Fruit fly (Drosophila melanogaster) whole organism, embryonic: ENCODE data around the gene CG33679.

Experiments
- B-H2 ChIP-seq: fragments of 200-800 bp; sonication (Bioruptor generic); optimal IDR thresholded peaks from 2 replicates; lab custom pipeline; 2018; ENCODE audit warnings: missing biosample characterization, mild to moderate bottlenecking, missing genetic modification characterization
- Bteb2 ChIP-seq: fragments of 200-800 bp; sonication (Bioruptor generic); optimal IDR thresholded peaks from 2 replicates; lab custom pipeline; 2016; ENCODE audit warnings: missing biosample characterization, missing genetic modification characterization
- CG10321 ChIP-seq: fragments of 200-800 bp; sonication (Bioruptor generic); IDR thresholded peaks from 2 replicates; pipeline ENCODE4 v1.3.6; 2022; ENCODE audit warnings: missing biosample characterization, missing genetic modification characterization
- CG12104 ChIP-seq: fragments of 200-800 bp; sonication (Bioruptor generic); optimal IDR thresholded peaks from 3 replicates; lab custom pipeline; 2016; ENCODE audit warnings: missing biosample characterization, missing genetic modification characterization
- CG12942 ChIP-seq: fragments of 200-800 bp; sonication (Bioruptor generic); optimal IDR thresholded peaks from 3 replicates; lab custom pipeline; 2016; ENCODE audit warnings: missing biosample characterization, missing genetic modification characterization
- CG13775 ChIP-seq: fragments of 200-800 bp; sonication (Bioruptor generic); optimal IDR thresholded peaks from 3 replicates; lab custom pipeline; 2017; ENCODE audit warnings: missing biosample characterization, mild to moderate bottlenecking, missing genetic modification characterization
- CG14441 ChIP-seq: fragments of 200-800 bp; sonication (Bioruptor generic); IDR thresholded peaks from 2 replicates; pipeline ENCODE4 v1.3.6; 2022; ENCODE audit warnings: missing biosample characterization, missing genetic modification characterization
- CG1647 ChIP-seq: fragments of 200-800 bp; sonication (Bioruptor generic); optimal IDR thresholded peaks from 3 replicates; lab custom pipeline; 2016; ENCODE audit warnings: missing biosample characterization, missing genetic modification characterization
- CG16863 ChIP-seq: fragments of 200-800 bp; sonication (Bioruptor generic); optimal IDR thresholded peaks from 3 replicates; lab custom pipeline; 2016; ENCODE audit warnings: missing biosample characterization, missing genetic modification characterization
- CG17359 ChIP-seq: fragments of 200-800 bp; sonication (Bioruptor generic); optimal IDR thresholded peaks from 3 replicates; lab custom pipeline; 2018; ENCODE audit warnings: missing biosample characterization, mild to moderate bottlenecking, missing genetic modification characterization, moderate library complexity
- CG18011 ChIP-seq: fragments of 200-800 bp; sonication (Bioruptor generic); optimal IDR thresholded peaks from 2 replicates; lab custom pipeline; 2017; ENCODE audit warnings: missing biosample characterization, missing genetic modification characterization, mild to moderate bottlenecking, moderate library complexity, missing genotype
- CG2129 ChIP-seq: fragments of 200-800 bp; sonication (Bioruptor generic); IDR thresholded peaks from 2 replicates; pipeline ENCODE4 v1.3.6; 2022; ENCODE audit warnings: missing biosample characterization, missing genetic modification characterization; ENCODE audit not compliant: partially characterized antibody
- CG3065 ChIP-seq: fragments of 200-800 bp; sonication (Bioruptor generic); optimal IDR thresholded peaks from 2 replicates; lab custom pipeline; 2016; ENCODE audit warnings: missing biosample characterization, missing genetic modification characterization
- CG32532 ChIP-seq: fragments of 200-800 bp; sonication (Bioruptor generic); IDR thresholded peaks from 2 replicates; pipeline ENCODE4 v1.3.6; 2022; ENCODE audit warnings: missing biosample characterization, missing genetic modification characterization
- CG4360 ChIP-seq: fragments of 200-800 bp; sonication (Bioruptor generic); IDR thresholded peaks from 2 replicates; pipeline ENCODE4 v1.3.6; 2022; ENCODE audit warnings: missing biosample characterization, missing genetic modification characterization
- CG5953 ChIP-seq: fragments of 200-800 bp; sonication (Bioruptor generic); IDR thresholded peaks from 2 replicates; pipeline ENCODE4 v1.3.6; 2022; ENCODE audit warnings: missing biosample characterization, missing genetic modification characterization
- CG6272 ChIP-seq: fragments of 200-800 bp; sonication (Bioruptor generic); IDR thresholded peaks from 2 replicates; pipeline ENCODE4 v1.3.6; 2022; ENCODE audit warnings: missing biosample characterization, missing genetic modification characterization
- CG9437 ChIP-seq: fragments of 200-800 bp; sonication (Bioruptor generic); optimal IDR thresholded peaks from 2 replicates; lab custom pipeline; 2018; ENCODE audit warnings: missing biosample characterization, mild to moderate bottlenecking, missing genetic modification characterization
- CoRest ChIP-seq: fragments of 200-800 bp; sonication (Bioruptor generic); optimal IDR thresholded peaks from 3 replicates; lab custom pipeline; 2018; ENCODE audit warnings: missing biosample characterization, mild to moderate bottlenecking, missing genetic modification characterization, moderate library complexity
- CrebB ChIP-seq: fragments of 200-800 bp; sonication (Bioruptor generic); optimal IDR thresholded peaks from 3 replicates; lab custom pipeline; 2018; ENCODE audit warnings: missing biosample characterization, mild to moderate bottlenecking, missing genetic modification characterization
- Doc3 ChIP-seq: fragments of 200-800 bp; sonication (Bioruptor generic); IDR thresholded peaks from 3 replicates; pipeline ENCODE4 v1.3.6; 2022; ENCODE audit warnings: missing biosample characterization, missing genetic modification characterization; ENCODE audit not compliant: partially characterized antibody
- ERR ChIP-seq: fragments of 200-800 bp; sonication (Bioruptor generic); optimal IDR thresholded peaks from 2 replicates; lab custom pipeline; 2016; ENCODE audit warnings: missing biosample characterization, missing genetic modification characterization
- HLHmδ ChIP-seq: fragments of 200-800 bp; sonication (Bioruptor generic); optimal IDR thresholded peaks from 2 replicates; lab custom pipeline; 2018; ENCODE audit warnings: missing biosample characterization, mild to moderate bottlenecking, missing genetic modification characterization, moderate library complexity
- Meics ChIP-seq: fragments of 200-800 bp; sonication (Bioruptor generic); optimal IDR thresholded peaks from 2 replicates; lab custom pipeline; 2017; ENCODE audit warnings: missing biosample characterization, mild to moderate bottlenecking, missing genetic modification characterization
- NK7.1 ChIP-seq: fragments of 200-800 bp; sonication (Bioruptor generic); optimal IDR thresholded peaks from 3 replicates; lab custom pipeline; 2016; ENCODE audit warnings: missing biosample characterization, missing genetic modification characterization
- Nf-YC ChIP-seq: fragments of 200-800 bp; optimal IDR thresholded peaks from 3 replicates; lab custom pipeline; 2019; ENCODE audit warnings: missing biosample characterization, mild to moderate bottlenecking, missing genetic modification characterization, moderate library complexity
- Oli ChIP-seq: fragments of 200-800 bp; sonication (Bioruptor generic); optimal IDR thresholded peaks from 2 replicates; lab custom pipeline; 2018; ENCODE audit warnings: missing biosample characterization, mild to moderate bottlenecking, missing genetic modification characterization, moderate library complexity
- Sin3A ChIP-seq: fragments of >200 bp; optimal IDR thresholded peaks from 2 replicates; lab custom pipeline; 2018
- Sry-β ChIP-seq: fragments of 200-800 bp; sonication (Bioruptor generic); optimal IDR thresholded peaks from 2 replicates; lab custom pipeline; 2018; ENCODE audit warnings: missing biosample characterization, mild to moderate bottlenecking, missing genetic modification characterization, moderate library complexity
- bowl ChIP-seq: fragments of 200-800 bp; sonication (Bioruptor generic); IDR thresholded peaks from 2 replicates; pipeline ENCODE4 v1.3.6; 2022; ENCODE audit warnings: missing biosample characterization, missing genetic modification characterization
- br ChIP-seq: fragments of >200 bp; optimal IDR thresholded peaks from 2 replicates; lab custom pipeline; 2017
- chinmo ChIP-seq: fragments of 200-800 bp; sonication (Bioruptor generic); IDR thresholded peaks from 4 replicates; pipeline ENCODE4 v1.3.6; 2022; ENCODE audit warnings: missing biosample characterization, missing genetic modification characterization; ENCODE audit not compliant: partially characterized antibody
- da ChIP-seq: fragments of 200-800 bp; sonication (Bioruptor generic); optimal IDR thresholded peaks from 2 replicates; lab custom pipeline; 2016; ENCODE audit warnings: missing biosample characterization, missing genetic modification characterization
- dmrt99B ChIP-seq: fragments of 200-800 bp; sonication (Bioruptor generic); optimal IDR thresholded peaks from 2 replicates; lab custom pipeline; 2018; ENCODE audit warnings: missing biosample characterization, mild to moderate bottlenecking, missing genetic modification characterization, moderate library complexity
- dysf ChIP-seq: fragments of 200-800 bp; sonication (Bioruptor generic); IDR thresholded peaks from 3 replicates; pipeline ENCODE4 v1.3.6; 2022; ENCODE audit warnings: missing biosample characterization, missing genetic modification characterization
- esg ChIP-seq: fragments of 200-800 bp; sonication (Bioruptor generic); conservative IDR thresholded peaks from 2 replicates; pipeline ENCODE4 v1.3.6; 2022; ENCODE audit warnings: missing biosample characterization, missing genetic modification characterization
- fd96Cb ChIP-seq: fragments of 200-800 bp; sonication (Bioruptor generic); optimal IDR thresholded peaks from 2 replicates; lab custom pipeline; 2018; ENCODE audit warnings: missing biosample characterization, mild to moderate bottlenecking, missing genetic modification characterization, moderate library complexity
- gcm2 ChIP-seq: fragments of 200-800 bp; sonication (Bioruptor generic); optimal IDR thresholded peaks from 2 replicates; lab custom pipeline; 2016; ENCODE audit warnings: missing biosample characterization, missing genetic modification characterization
- gt ChIP-seq: fragments of 200-800 bp; sonication (Bioruptor generic); IDR thresholded peaks from 2 replicates; pipeline ENCODE4 v1.3.6; 2022; ENCODE audit warnings: missing biosample characterization, missing genetic modification characterization
- hb ChIP-seq: fragments of 200-800 bp; sonication (Bioruptor generic); IDR thresholded peaks from 3 replicates; pipeline ENCODE4 v1.3.6; 2022; ENCODE audit warnings: missing biosample characterization, missing genetic modification characterization; ENCODE audit not compliant: partially characterized antibody
- nmo ChIP-seq: fragments of 200-800 bp; sonication (Bioruptor generic); optimal IDR thresholded peaks from 2 replicates; lab custom pipeline; 2018; ENCODE audit warnings: missing biosample characterization, mild to moderate bottlenecking, missing genetic modification characterization, moderate library complexity
- odd ChIP-seq: fragments of 200-800 bp; sonication (Bioruptor generic); optimal IDR thresholded peaks from 2 replicates; lab custom pipeline; 2017; ENCODE audit warnings: missing biosample characterization, mild to moderate bottlenecking, missing genetic modification characterization
- onecut ChIP-seq: fragments of 200-800 bp; sonication (Bioruptor generic); IDR thresholded peaks from 2 replicates; pipeline ENCODE4 v1.3.6; 2022; ENCODE audit warnings: missing biosample characterization, missing genetic modification characterization
- otp ChIP-seq: fragments of 200-800 bp; sonication (Bioruptor generic); IDR thresholded peaks from 3 replicates; pipeline ENCODE4, ENCODE4 v1.3.6; 2022; ENCODE audit warnings: missing biosample characterization, missing genetic modification characterization
- phol ChIP-seq: fragments of 200-800 bp; sonication (Bioruptor generic); optimal IDR thresholded peaks from 3 replicates; lab custom pipeline; 2018; ENCODE audit warnings: missing biosample characterization, mild to moderate bottlenecking, missing genetic modification characterization, moderate library complexity
- pnt ChIP-seq: fragments of 200-800 bp; sonication (Bioruptor generic); optimal IDR thresholded peaks from 3 replicates; lab custom pipeline; 2016; ENCODE audit warnings: missing biosample characterization, missing genetic modification characterization
- sens-2 ChIP-seq: fragments of 200-800 bp; sonication (Bioruptor generic); IDR thresholded peaks from 2 replicates; pipeline ENCODE4 v1.3.6; 2022; ENCODE audit warnings: missing biosample characterization, missing genetic modification characterization
- sisA ChIP-seq: fragments of 200-800 bp; sonication (Bioruptor generic); IDR thresholded peaks from 2 replicates; pipeline ENCODE4 v1.3.6; 2022; ENCODE audit warnings: missing biosample characterization, missing genetic modification characterization
- so ChIP-seq: fragments of 200-800 bp; sonication (Bioruptor generic); IDR thresholded peaks from 3 replicates; pipeline ENCODE4 v1.3.6; 2022; ENCODE audit warnings: missing biosample characterization, missing genetic modification characterization
- tgo ChIP-seq: fragments of 200-800 bp; sonication (Bioruptor generic); IDR thresholded peaks from 3 replicates; pipeline ENCODE4 v1.3.6; 2022; ENCODE audit warnings: missing biosample characterization, missing genetic modification characterization
- trh ChIP-seq: fragments of 200-800 bp; sonication (Bioruptor generic); optimal IDR thresholded peaks from 2 replicates; lab custom pipeline; 2016; ENCODE audit warnings: missing biosample characterization, missing genetic modification characterization
- yki ChIP-seq: fragments of >200 bp; optimal IDR thresholded peaks from 3 replicates; lab custom pipeline; 2018
- zfh1 ChIP-seq: fragments of 200-800 bp; sonication (Bioruptor generic); IDR thresholded peaks from 3 replicates; pipeline ENCODE4 v1.3.6; 2022; ENCODE audit warnings: missing biosample characterization, missing genetic modification characterization

The CG33679 gene

DNA sequence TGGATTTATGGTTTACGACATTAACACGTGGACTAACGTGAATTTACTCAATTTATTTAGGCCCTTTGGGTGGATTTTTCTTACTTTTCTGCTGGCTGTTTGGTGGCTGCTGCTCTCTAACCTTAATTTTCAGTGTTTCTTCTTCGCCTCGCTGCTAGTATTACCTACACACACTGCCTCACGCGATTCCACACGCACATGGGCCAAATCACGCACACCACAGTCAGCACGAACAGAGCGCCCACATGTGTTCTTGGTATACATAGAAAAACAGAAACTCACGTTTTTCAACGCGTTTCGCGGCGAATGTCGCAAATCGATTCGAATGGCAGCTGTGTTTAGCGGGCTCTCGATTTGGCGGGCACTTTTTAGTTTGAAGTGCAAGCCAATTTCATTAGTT lies 9.7 kb downstream of the CG33679 start (continued):
- TF ChIP-seq otp (no peak), phol (tag; lab: Kevin White, UChicago) (peak; percentile 74), Sry-β (GFP tag; lab: Kevin White, UChicago) (peak; percentile 9), CG1647 (no peak), yki (lab: Kevin White, UChicago) (peak; percentile 79), CG12104 (GFP tag; lab: Kevin White, UChicago) (no peak), zfh1 (GFP tag; lab: Robert Waterston, UW) (no peak), onecut (GFP tag; lab: Robert Waterston, UW) (peak; percentile 79), ERR (GFP tag; lab: Kevin White, UChicago) (peak; percentile 58), esg (GFP tag; lab: Robert Waterston, UW) (no peak), trh (GFP tag; lab: Kevin White, UChicago) (no peak), CG18011 (GFP tag; lab: Kevin White, UChicago) (no peak), CG2129 (GFP tag; lab: Robert Waterston, UW) (peak; percentile 36; the same call in 1 of the 2 replicates), CG32532 (peak; percentile 62), br (lab: Kevin White, UChicago) (no peak), NK7.1 (GFP tag; lab: Kevin White, UChicago) (no peak), nmo (peak; percentile 59), CG6272 (no peak), CG12942 (GFP tag; lab: Kevin White, UChicago) (no peak), sisA (no peak), CG13775 (GFP tag; lab: Kevin White, UChicago) (no peak), sens-2 (GFP tag; lab: Robert Waterston, UW) (no peak), da (GFP tag; lab: Kevin White, UChicago) (peak; percentile 44), gt (GFP tag; lab: Robert Waterston, UW) (no peak), Oli (tag; lab: Kevin White, UChicago) (no peak), CG14441 (no peak), B-H2 (GFP tag; lab: Kevin White, UChicago) (peak; percentile 84), chinmo (peak; percentile 65; the same call in 2 of the 4 replicates), so (GFP tag; lab: Robert Waterston, UW) (peak; percentile 56; the same call in 2 of the 3 replicates), CG5953 (GFP tag; lab: Robert Waterston, UW) (no peak), CrebB (peak; percentile 53), HLHmδ (peak; percentile 64), CG10321 (no peak; the same call in 1 of the 2 replicates), gcm2 (GFP tag; lab: Kevin White, UChicago) (no peak), Doc3 (peak; percentile 76), CoRest (peak; percentile 48), CG17359 (tag; lab: Kevin White, UChicago) (peak; percentile 58), CG16863 (GFP tag; lab: Kevin White, UChicago) (no peak), hb (peak; percentile 75; the same call in 2 of the 3 replicates), Meics (GFP tag; lab: Kevin White, UChicago) (peak; percentile 8), Nf-YC (tag; lab: Kevin White, UChicago) (peak; percentile 45), dmrt99B (tag; lab: Kevin White, UChicago) (peak; percentile 8), odd (GFP tag; lab: Kevin White, UChicago) (no peak), CG3065 (no peak), pnt (GFP tag; lab: Kevin White, UChicago) (no peak), CG9437 (GFP tag; lab: Kevin White, UChicago) (no peak), CG4360 (GFP tag; lab: Robert Waterston, UW) (0 out of 2 replicates have a peak, but pooled peaks have one; percentile 18), Bteb2 (GFP tag; lab: Kevin White, UChicago) (peak; percentile 6), bowl (GFP tag; lab: Robert Waterston, UW) (no peak), tgo (GFP tag; lab: Robert Waterston, UW) (peak; percentile 23; the same call in 2 of the 3 replicates), fd96Cb (tag; lab: Kevin White, UChicago) (no peak), Sin3A (lab: Kevin White, UChicago) (peak; percentile 40), dysf (no peak)
